Fruit fly (Drosophila melanogaster) whole organism, wandering third instar larva: ENCODE results near the gene lectin-37Db.

Experiments
- Abd-B ChIP-seq: fragments of >200 bp; optimal IDR thresholded peaks from 2 replicates; lab custom pipeline; 2017; ENCODE audit warnings: missing biosample characterization, missing genetic modification characterization
- Dif ChIP-seq: fragments of 200-275, 200-300 bp; sonication (Bioruptor generic); optimal IDR thresholded peaks from 2 replicates; lab custom pipeline; 2018; ENCODE audit warnings: missing biosample characterization, missing genetic modification characterization; ENCODE audit not compliant: partially characterized antibody
- Hr83 ChIP-seq: fragments of 200-300 bp; sonication (Bioruptor generic); optimal IDR thresholded peaks from 2 replicates; lab custom pipeline; 2016; ENCODE audit warnings: missing biosample characterization, mild to moderate bottlenecking, missing genetic modification characterization, moderate library complexity; ENCODE audit not compliant: poor library complexity, severe bottlenecking
- Myc ChIP-seq: fragments of >200 bp; optimal IDR thresholded peaks from 2 replicates; lab custom pipeline; 2017
- ey ChIP-seq: fragments of 200-800 bp; sonication (Bioruptor generic); optimal IDR thresholded peaks from 2 replicates; lab custom pipeline; 2016; ENCODE audit warnings: missing biosample characterization, missing genetic modification characterization
- fru ChIP-seq: fragments of 200-800 bp; sonication (Bioruptor generic); optimal IDR thresholded peaks from 3 replicates; lab custom pipeline; 2016; ENCODE audit warnings: missing biosample characterization, mild to moderate bottlenecking, missing genetic modification characterization
- lola ChIP-seq: fragments of >200 bp; optimal IDR thresholded peaks from 2 replicates; lab custom pipeline; 2017; ENCODE audit warnings: missing biosample characterization, missing genetic modification characterization
- pan ChIP-seq: fragments of >200 bp; optimal IDR thresholded peaks from 2 replicates; lab custom pipeline; 2017
- usp ChIP-seq: fragments of >200 bp; optimal IDR thresholded peaks from 2 replicates; lab custom pipeline; 2017; ENCODE audit warnings: missing biosample characterization, missing genetic modification characterization

dm6 chr2L:19434260-19434659, 15.4 kb downstream of the lectin-37Db start:
- TF ChIP-seq pan (lab: Kevin White, UChicago) (no peak), fru (GFP tag; lab: Kevin White, UChicago) (no peak), Dif (GFP tag; lab: Kevin White, UChicago) (no peak), Hr83 (GFP tag; lab: Kevin White, UChicago) (peak; percentile 23), ey (GFP tag; lab: Kevin White, UChicago) (no peak), Abd-B (GFP tag; lab: Kevin White, UChicago) (no peak), usp (GFP tag; lab: Kevin White, UChicago) (no peak), lola (GFP tag; lab: Kevin White, UChicago) (no peak), Myc (lab: Kevin White, UChicago) (no peak)
